Worm (Caenorhabditis elegans): Measurements from ENCODE around the gene C14C6.5.

ce11 chrV:565984-566383 lies 29.6 kb downstream of the C14C6.5 start, which contains the start of gene sri-73:
- TF ChIP-seq nhr-77 (tag; optimal IDR thresholded peaks at IDR 0.05) (no peak), Y116A8C.19 (tag; optimal IDR thresholded peaks at IDR 0.05; ENCODE audit: borderline replicate concordance) (no peak), jun-1 (tag; optimal IDR thresholded peaks at IDR 0.05) (no peak), pag-3 (tag; optimal IDR thresholded peaks at IDR 0.05; ENCODE audit: borderline replicate concordance, insufficient read depth) (no peak), fos-1 (tag; optimal IDR thresholded peaks at IDR 0.05) (no peak), lin-39 (tag; optimal IDR thresholded peaks at IDR 0.05) (no peak), unc-62 (GFP tag; optimal IDR thresholded peaks at IDR 0.05) (no peak), blmp-1 (tag; optimal IDR thresholded peaks at IDR 0.05) (no peak), lin-15B (tag; optimal IDR thresholded peaks at IDR 0.05) (no peak), ztf-11 (tag; optimal IDR thresholded peaks at IDR 0.05) (no peak), skn-1 (tag; optimal IDR thresholded peaks at IDR 0.05) (no peak), irx-1 (tag; optimal IDR thresholded peaks at IDR 0.05) (no peak), nhr-76 (tag; optimal IDR thresholded peaks at IDR 0.05) (no peak)
